In the genomic region with DNA sequence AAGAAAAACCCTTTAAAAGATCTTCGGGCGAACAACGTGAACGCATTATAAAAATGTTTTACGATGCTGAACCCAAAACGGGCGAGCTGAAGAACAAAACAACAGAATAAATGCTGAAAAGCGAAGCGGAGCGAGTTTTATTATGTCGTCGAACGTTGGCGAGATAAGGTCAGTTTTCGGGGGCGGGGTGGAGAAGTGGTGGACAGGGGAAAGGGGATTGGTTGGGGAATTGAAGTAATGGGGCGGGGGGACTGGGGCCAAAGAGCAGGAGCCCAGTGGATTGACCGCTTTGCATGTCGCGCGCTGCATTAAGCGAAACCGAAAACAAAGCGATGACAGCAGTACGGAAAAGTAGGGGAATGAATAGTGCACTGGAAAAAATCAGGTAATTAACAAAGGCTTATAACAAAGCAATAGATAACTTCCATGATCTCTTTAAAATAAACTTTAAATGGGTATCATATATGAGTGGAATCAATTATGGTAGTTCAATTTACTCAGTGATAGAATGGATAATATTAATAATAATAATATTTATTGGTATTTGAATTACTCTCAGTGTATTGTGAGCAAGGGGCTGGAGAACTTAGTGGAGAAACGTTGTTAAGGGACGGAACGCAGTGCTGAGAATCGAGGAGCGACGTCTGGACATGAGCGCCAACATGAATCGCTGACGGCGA, we compare ENCODE assay signal across 5 fruit fly cellular contexts.
TF ChIP-seq lines count a peak whose summit lies in the region.

No protein-coding gene starts in this region.

- TF ChIP-seq CTCF in whole organism, embryonic (GFP tag; optimal IDR thresholded peaks at IDR 0.05; lab: Kevin White, UChicago), result no peak

TF ChIP-seq in whole organism, adult, 20 proteins besides CTCF, POLR2A, EP300 and RAD21:
- TF ChIP-seq Crg-1 (GFP tag; optimal IDR thresholded peaks at IDR 0.05; lab: Kevin White, UChicago) (no peak), ovo (GFP tag; optimal IDR thresholded peaks at IDR 0.05; lab: Kevin White, UChicago) (no peak), pad (GFP tag; optimal IDR thresholded peaks at IDR 0.05; lab: Kevin White, UChicago) (peak; percentile 43), bab1 (GFP tag; optimal IDR thresholded peaks at IDR 0.05; lab: Kevin White, UChicago) (no peak)

TF ChIP-seq in whole organism, embryonic, 481 proteins besides CTCF, POLR2A, EP300 and RAD21 (continues in another document):
- TF ChIP-seq Tbp (GFP tag; optimal IDR thresholded peaks at IDR 0.05; lab: Kevin White, UChicago) (no peak), CG10959 (GFP tag; IDR thresholded peaks at IDR 0.05; lab: Robert Waterston, UW) (peak; percentile 54; the same call in 1 of the 2 replicates), Adf1 (GFP tag; IDR thresholded peaks at IDR 0.05; lab: Robert Waterston, UW) (no peak), Atf-2 (GFP tag; optimal IDR thresholded peaks at IDR 0.05; lab: Kevin White, UChicago) (no peak), fu2 (GFP tag; optimal IDR thresholded peaks at IDR 0.05; lab: Kevin White, UChicago) (no peak), CG6765 (GFP tag; optimal IDR thresholded peaks at IDR 0.05; lab: Kevin White, UChicago) (no peak), D (optimal IDR thresholded peaks at IDR 0.05; lab: Kevin White, UChicago) (no peak), D (GFP tag; optimal IDR thresholded peaks at IDR 0.05; lab: Kevin White, UChicago) (peak; percentile 82), sens (GFP tag; lab: Kevin White, UChicago) (peak; percentile 85), MTF-1 (GFP tag; optimal IDR thresholded peaks at IDR 0.05; lab: Kevin White, UChicago; ENCODE audit: borderline replicate concordance) (no peak), CG8290 (GFP tag; optimal IDR thresholded peaks at IDR 0.05; lab: Kevin White, UChicago) (no peak), CG8290 (tag; optimal IDR thresholded peaks at IDR 0.05; lab: Kevin White, UChicago) (no peak), pzg (GFP tag; optimal IDR thresholded peaks at IDR 0.05; lab: Kevin White, UChicago) (no peak), sna (GFP tag; IDR thresholded peaks at IDR 0.05; lab: Robert Waterston, UW; ENCODE audit: partially characterized antibody) (no peak), her (GFP tag; optimal IDR thresholded peaks at IDR 0.05; lab: Kevin White, UChicago) (no peak), croc (GFP tag; conservative IDR thresholded peaks at IDR 0.05; lab: Robert Waterston, UW) (peak; percentile 75), CG6175 (GFP tag; IDR thresholded peaks at IDR 0.05; lab: Robert Waterston, UW) (no peak), CG10543 (GFP tag; optimal IDR thresholded peaks at IDR 0.05; lab: Kevin White, UChicago) (no peak), gfzf (GFP tag; optimal IDR thresholded peaks at IDR 0.05; lab: Kevin White, UChicago) (no peak), HLH3B (GFP tag; IDR thresholded peaks at IDR 0.05; lab: Robert Waterston, UW) (peak; percentile 64)

TF ChIP-seq in whole organism, prepupa, 60 proteins besides CTCF, POLR2A, EP300 and RAD21 (continues in another document):
- peak; percentile 60 for TF ChIP-seq acj6 (GFP tag; optimal IDR thresholded peaks at IDR 0.05; lab: Kevin White, UChicago)
- TF ChIP-seq CG10631 (GFP tag; optimal IDR thresholded peaks at IDR 0.05; lab: Kevin White, UChicago), result peak; percentile 65
- peak; percentile 34 for TF ChIP-seq Sox102F (GFP tag; optimal IDR thresholded peaks at IDR 0.05; lab: Kevin White, UChicago)
- 0 out of 2 replicates have a peak, but pooled peaks have one; percentile 35 for TF ChIP-seq Gug (GFP tag; IDR thresholded peaks at IDR 0.05; lab: Robert Waterston, UW)
- peak; percentile 83 for TF ChIP-seq CG6808 (GFP tag; optimal IDR thresholded peaks at IDR 0.05; lab: Kevin White, UChicago)
- peak; percentile 51 for TF ChIP-seq lz (GFP tag; optimal IDR thresholded peaks at IDR 0.05; lab: Kevin White, UChicago)
- peak; percentile 86 for TF ChIP-seq CG10669 (GFP tag; optimal IDR thresholded peaks at IDR 0.05; lab: Kevin White, UChicago)
- TF ChIP-seq esn (GFP tag; optimal IDR thresholded peaks at IDR 0.05; lab: Kevin White, UChicago), result peak; percentile 61
- no peak for TF ChIP-seq dac (GFP tag; optimal IDR thresholded peaks at IDR 0.05; lab: Kevin White, UChicago)
- peak; percentile 81 for TF ChIP-seq Ets96B (tag; optimal IDR thresholded peaks at IDR 0.05; lab: Kevin White, UChicago)
- peak; percentile 50 for TF ChIP-seq CG8119 (GFP tag; IDR thresholded peaks at IDR 0.05; lab: Robert Waterston, UW)
- TF ChIP-seq pdm3 (GFP tag; optimal IDR thresholded peaks at IDR 0.05; lab: Kevin White, UChicago), result peak; percentile 57
- peak; percentile 61 for TF ChIP-seq CG6854 (GFP tag; optimal IDR thresholded peaks at IDR 0.05; lab: Kevin White, UChicago)
- peak; percentile 55 for TF ChIP-seq CG8632 (GFP tag; optimal IDR thresholded peaks at IDR 0.05; lab: Kevin White, UChicago)
- TF ChIP-seq CG8319 (GFP tag; optimal IDR thresholded peaks at IDR 0.05; lab: Kevin White, UChicago), result peak; percentile 78
- peak; percentile 61 for TF ChIP-seq CG31627 (GFP tag; optimal IDR thresholded peaks at IDR 0.05; lab: Kevin White, UChicago)
- TF ChIP-seq Sox14 (GFP tag; optimal IDR thresholded peaks at IDR 0.05; lab: Kevin White, UChicago), result peak; percentile 59
- peak; percentile 65 for TF ChIP-seq Smox (GFP tag; optimal IDR thresholded peaks at IDR 0.05; lab: Kevin White, UChicago)
- peak; percentile 92 for TF ChIP-seq CG3032 (tag; optimal IDR thresholded peaks at IDR 0.05; lab: Kevin White, UChicago)
- peak; percentile 57 for TF ChIP-seq achi (GFP tag; optimal IDR thresholded peaks at IDR 0.05; lab: Kevin White, UChicago)

TF ChIP-seq in whole organism, pupa, 21 proteins besides CTCF, POLR2A, EP300 and RAD21 (continues in another document):
- TF ChIP-seq CG8301 (tag; optimal IDR thresholded peaks at IDR 0.05; lab: Kevin White, UChicago) (peak; percentile 65), fd96Ca (GFP tag; IDR thresholded peaks at IDR 0.05; lab: Robert Waterston, UW) (no peak), Ets98B (GFP tag; IDR thresholded peaks at IDR 0.05; lab: Robert Waterston, UW) (peak; percentile 35), CG13204 (GFP tag; optimal IDR thresholded peaks at IDR 0.05; lab: Kevin White, UChicago) (peak; percentile 37), EcR (GFP tag; optimal IDR thresholded peaks at IDR 0.05; lab: Kevin White, UChicago) (peak; percentile 57), Pif1A (GFP tag; optimal IDR thresholded peaks at IDR 0.05; lab: Kevin White, UChicago) (peak; percentile 29), CG34367 (tag; optimal IDR thresholded peaks at IDR 0.05; lab: Kevin White, UChicago) (peak; percentile 56), rn (GFP tag; IDR thresholded peaks at IDR 0.05; lab: Robert Waterston, UW) (0 out of 2 replicates have a peak, but pooled peaks have one; percentile 5), gl (tag; optimal IDR thresholded peaks at IDR 0.05; lab: Kevin White, UChicago) (peak; percentile 69), CG32121 (GFP tag; IDR thresholded peaks at IDR 0.05; lab: Robert Waterston, UW) (peak; percentile 62; the same call in 1 of the 2 replicates), CG8159 (tag; optimal IDR thresholded peaks at IDR 0.05; lab: Kevin White, UChicago) (peak; percentile 94), CG17806 (tag; optimal IDR thresholded peaks at IDR 0.05; lab: Kevin White, UChicago) (peak; percentile 92), CG10348 (GFP tag; IDR thresholded peaks at IDR 0.05; lab: Robert Waterston, UW) (0 out of 2 replicates have a peak, but pooled peaks have one; percentile 8), CG14655 (GFP tag; optimal IDR thresholded peaks at IDR 0.05; lab: Kevin White, UChicago) (peak; percentile 77), CG9948 (tag; optimal IDR thresholded peaks at IDR 0.05; lab: Kevin White, UChicago) (peak; percentile 88), D1 (tag; optimal IDR thresholded peaks at IDR 0.05; lab: Kevin White, UChicago) (peak; percentile 58), Pif1B (GFP tag; optimal IDR thresholded peaks at IDR 0.05; lab: Kevin White, UChicago) (peak; percentile 37), CG12605 (GFP tag; IDR thresholded peaks at IDR 0.05; lab: Robert Waterston, UW) (peak; percentile 49; the same call in 1 of the 2 replicates), CG15710 (tag; optimal IDR thresholded peaks at IDR 0.05; lab: Kevin White, UChicago) (peak; percentile 74), CG4496 (GFP tag; IDR thresholded peaks at IDR 0.05; lab: Robert Waterston, UW) (peak; percentile 70; the same call in 1 of the 3 replicates)

TF ChIP-seq in whole organism, wandering third instar larva, 38 proteins besides CTCF, POLR2A, EP300 and RAD21 (continues in another document):
- TF ChIP-seq usp (GFP tag; optimal IDR thresholded peaks at IDR 0.05; lab: Kevin White, UChicago), result no peak
- TF ChIP-seq tai (GFP tag; optimal IDR thresholded peaks at IDR 0.05; lab: Kevin White, UChicago), result no peak
- TF ChIP-seq CG9705 (GFP tag; optimal IDR thresholded peaks at IDR 0.05; lab: Kevin White, UChicago), result peak; percentile 59
- TF ChIP-seq sv (GFP tag; optimal IDR thresholded peaks at IDR 0.05; lab: Kevin White, UChicago), result no peak
- TF ChIP-seq dsf (GFP tag; optimal IDR thresholded peaks at IDR 0.05; lab: Kevin White, UChicago; ENCODE audit: borderline replicate concordance), result no peak
- no peak for TF ChIP-seq Dif (GFP tag; optimal IDR thresholded peaks at IDR 0.05; lab: Kevin White, UChicago; ENCODE audit: partially characterized antibody)
- peak; percentile 80 for TF ChIP-seq psq (GFP tag; optimal IDR thresholded peaks at IDR 0.05; lab: Kevin White, UChicago)
- no peak for TF ChIP-seq Jra (GFP tag; optimal IDR thresholded peaks at IDR 0.05; lab: Kevin White, UChicago)
- TF ChIP-seq h (GFP tag; optimal IDR thresholded peaks at IDR 0.05; lab: Kevin White, UChicago), result peak; percentile 74
- TF ChIP-seq brk (GFP tag; optimal IDR thresholded peaks at IDR 0.05; lab: Kevin White, UChicago), result peak; percentile 24
- TF ChIP-seq HLH106 (tag; optimal IDR thresholded peaks at IDR 0.05; lab: Kevin White, UChicago), result peak; percentile 85
- TF ChIP-seq N (GFP tag; optimal IDR thresholded peaks at IDR 0.05; lab: Kevin White, UChicago), result no peak
- peak; percentile 50 for TF ChIP-seq woc (GFP tag; optimal IDR thresholded peaks at IDR 0.05; lab: Kevin White, UChicago)
- TF ChIP-seq br (GFP tag; optimal IDR thresholded peaks at IDR 0.05; lab: Kevin White, UChicago), result peak; percentile 47
- no peak for TF ChIP-seq Dfd (GFP tag; optimal IDR thresholded peaks at IDR 0.05; lab: Kevin White, UChicago)
- TF ChIP-seq Hnf4 (GFP tag; optimal IDR thresholded peaks at IDR 0.05; lab: Kevin White, UChicago), result peak; percentile 30
- no peak for TF ChIP-seq Mio (GFP tag; optimal IDR thresholded peaks at IDR 0.05; lab: Kevin White, UChicago)
- no peak for TF ChIP-seq sage (GFP tag; optimal IDR thresholded peaks at IDR 0.05; lab: Kevin White, UChicago)
- peak; percentile 72 for TF ChIP-seq fru (GFP tag; optimal IDR thresholded peaks at IDR 0.05; lab: Kevin White, UChicago)
- TF ChIP-seq jim (GFP tag; optimal IDR thresholded peaks at IDR 0.05; lab: Kevin White, UChicago), result no peak
- TF ChIP-seq Hr78 (GFP tag; optimal IDR thresholded peaks at IDR 0.05; lab: Kevin White, UChicago), result no peak
- TF ChIP-seq lola (GFP tag; optimal IDR thresholded peaks at IDR 0.05; lab: Kevin White, UChicago), result no peak
- no peak for TF ChIP-seq Rel (GFP tag; optimal IDR thresholded peaks at IDR 0.05; lab: Kevin White, UChicago)
- no peak for TF ChIP-seq Rel (tag; optimal IDR thresholded peaks at IDR 0.05; lab: Kevin White, UChicago)
- peak; percentile 38 for TF ChIP-seq rgr (GFP tag; optimal IDR thresholded peaks at IDR 0.05; lab: Kevin White, UChicago)
